Worm (Caenorhabditis elegans) whole organism, L4/young adult: ENCODE measurements around the gene F46F5.10.

Experiments
- W03F9.2 ChIP-seq: fragments of 150-350 bp; optimal IDR thresholded peaks from 2 replicates; lab custom pipeline; 2014; ENCODE audit warnings: missing biosample characterization, missing genetic modification characterization
- dao-5 ChIP-seq: sonication (generic microtip); optimal IDR thresholded peaks from 2 replicates; lab custom pipeline; 2016; ENCODE audit warnings: missing genotype, missing genetic modification characterization, moderate library complexity, missing compliant biosample characterization
- him-1 ChIP-seq: sonication (generic microtip); optimal IDR thresholded peaks from 2 replicates; lab custom pipeline; 2016; ENCODE audit warnings: missing genotype, missing genetic modification reagents, missing genetic modification characterization, missing compliant biosample characterization

DNA sequence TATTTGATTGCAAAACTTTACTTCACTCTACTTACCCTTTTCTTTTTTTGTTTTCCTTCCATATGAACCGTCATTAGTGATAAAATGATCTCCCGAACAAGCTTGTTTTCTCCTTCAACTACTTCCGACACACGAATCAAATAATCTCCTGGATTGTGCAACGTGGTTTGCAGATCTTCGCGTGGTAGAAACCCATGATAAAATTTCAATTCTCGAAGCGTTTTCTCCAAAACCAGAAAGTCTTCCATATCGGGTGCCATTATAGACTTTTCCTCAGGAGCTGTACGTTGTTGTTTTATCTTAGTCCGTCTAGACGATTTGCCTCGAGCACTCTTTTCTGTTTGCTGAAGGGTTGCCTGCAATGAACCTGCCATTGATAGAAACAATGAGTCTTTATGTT lies 26.2 kb upstream of the F46F5.10 start:
- TF ChIP-seq W03F9.2 (tag; lab: Kevin White, UChicago) (no peak), dao-5 (tag; lab: Kevin White, UChicago) (no peak), him-1 (tag; lab: Kevin White, UChicago) (no peak)
